Worm (Caenorhabditis elegans) whole organism, young adult: ENCODE data around the gene set-22.

ENCODE experiments used
- B0019.2 ChIP-seq: fragments of 200-800 bp; sonication (Bioruptor generic); conservative IDR thresholded peaks from 2 replicates; pipeline ENCODE4 v1.3.6; 2022; ENCODE audit warnings: missing genetic modification reagents, missing genetic modification characterization, missing compliant biosample characterization
- F22D6.2 ChIP-seq: sonication (generic microtip); optimal IDR thresholded peaks from 2 replicates; lab custom pipeline; 2016; ENCODE audit warnings: mild to moderate bottlenecking, missing genetic modification characterization, missing compliant biosample characterization
- F23B12.7 ChIP-seq: sonication (generic microtip); optimal IDR thresholded peaks from 2 replicates; lab custom pipeline; 2017; ENCODE audit warnings: missing genetic modification characterization, mild to moderate bottlenecking, missing compliant biosample characterization, antibody characterized with exemption, moderate library complexity; ENCODE audit not compliant: insufficient read depth
- F52B5.7 ChIP-seq: sonication (generic microtip); optimal IDR thresholded peaks from 2 replicates; lab custom pipeline; 2016; ENCODE audit warnings: mild to moderate bottlenecking, missing genetic modification characterization, missing compliant biosample characterization
- F57C9.4 ChIP-seq: sonication (generic microtip); optimal IDR thresholded peaks from 2 replicates; lab custom pipeline; 2017; ENCODE audit warnings: mild to moderate bottlenecking, missing genetic modification characterization, missing compliant biosample characterization
- K12H6.12 ChIP-seq: fragments of 200-800 bp; sonication (Bioruptor generic); optimal IDR thresholded peaks from 2 replicates; lab custom pipeline; 2018; ENCODE audit warnings: mild to moderate bottlenecking, missing genetic modification characterization, missing compliant biosample characterization
- Y79H2A.3 ChIP-seq: fragments of 200-800 bp; sonication (Bioruptor generic); conservative IDR thresholded peaks from 2 replicates; pipeline ENCODE4 v1.3.6; 2022; ENCODE audit warnings: missing genetic modification reagents, missing genetic modification characterization, missing compliant biosample characterization
- ZK185.1 ChIP-seq: sonication (generic microtip); optimal IDR thresholded peaks from 2 replicates; lab custom pipeline; 2016; ENCODE audit warnings: mild to moderate bottlenecking, missing genetic modification characterization, missing compliant biosample characterization; ENCODE audit not compliant: poor library complexity, severe bottlenecking
- akir-1 ChIP-seq: fragments of 200-800 bp; sonication (Bioruptor generic); optimal IDR thresholded peaks from 2 replicates; lab custom pipeline; 2018; ENCODE audit warnings: mild to moderate bottlenecking, missing genetic modification characterization, moderate library complexity, missing compliant biosample characterization
- ama-1 ChIP-seq, 3 experiments: fragments of 150-350 bp in 1 of 3; sonication (generic microtip) in 2 of 3; optimal IDR thresholded peaks; 2 replicates each; lab custom pipeline; 2014 to 2018; ENCODE audit warnings: missing biosample characterization in 2 of 3, missing genetic modification characterization in 2 of 3, missing genetic modification reagents in 2 of 3
- attf-6 ChIP-seq: fragments of 200-800 bp; sonication (Bioruptor generic); IDR thresholded peaks from 2 replicates; pipeline ENCODE4 v1.3.6; 2022; ENCODE audit warnings: missing genetic modification reagents, missing genetic modification characterization, missing compliant biosample characterization
- cebp-1 ChIP-seq, 2 experiments: fragments of 200-800 bp in 1 of 2; sonication (Bioruptor generic) in 1 of 2; sonication (generic microtip) in 1 of 2; IDR thresholded peaks in 1 of 2; optimal IDR thresholded peaks in 1 of 2; 2 replicates each; pipeline versions ENCODE4 v1.3.6 to Lab custom; 2017 to 2022; ENCODE audit warnings: missing compliant biosample characterization in 2 of 2, missing genetic modification characterization in 2 of 2, mild to moderate bottlenecking in 1 of 2, missing genetic modification reagents in 1 of 2, moderate library complexity in 1 of 2
- ceh-91 ChIP-seq: fragments of 200-800 bp; sonication (Bioruptor generic); IDR thresholded peaks from 2 replicates; pipeline ENCODE4 v1.3.6; 2022; ENCODE audit warnings: missing genetic modification reagents, missing genetic modification characterization, missing compliant biosample characterization
- chd-7 ChIP-seq: sonication (generic microtip); optimal IDR thresholded peaks from 2 replicates; lab custom pipeline; 2016; ENCODE audit warnings: mild to moderate bottlenecking, missing genetic modification characterization, moderate library complexity, missing compliant biosample characterization
- ekl-4 ChIP-seq: fragments of 200-800 bp; sonication (Bioruptor generic); IDR thresholded peaks from 2 replicates; pipeline ENCODE4 v1.3.6; 2022; ENCODE audit warnings: missing genetic modification reagents, missing genetic modification characterization, missing compliant biosample characterization
- ets-4 ChIP-seq: fragments of 200-800 bp; sonication (Bioruptor generic); optimal IDR thresholded peaks from 2 replicates; lab custom pipeline; 2018; ENCODE audit warnings: mild to moderate bottlenecking, missing genetic modification characterization, missing compliant biosample characterization
- fkh-3 ChIP-seq: sonication (generic microtip); optimal IDR thresholded peaks from 2 replicates; lab custom pipeline; 2016; ENCODE audit warnings: mild to moderate bottlenecking, missing genetic modification characterization, missing compliant biosample characterization
- hlh-12 ChIP-seq: sonication (generic microtip); optimal IDR thresholded peaks from 2 replicates; lab custom pipeline; 2016; ENCODE audit warnings: missing genetic modification characterization, missing compliant biosample characterization
- hmg-1.2 ChIP-seq: fragments of 200-800 bp; sonication (Bioruptor generic); IDR thresholded peaks from 2 replicates; pipeline ENCODE4 v1.3.6; 2022; ENCODE audit warnings: missing genetic modification reagents, missing genetic modification characterization, missing compliant biosample characterization
- hmg-20 ChIP-seq: fragments of 200-800 bp; sonication (Bioruptor generic); IDR thresholded peaks from 2 replicates; pipeline ENCODE4 v1.3.6; 2022; ENCODE audit warnings: missing genetic modification reagents, missing genetic modification characterization, missing compliant biosample characterization
- hrde-1 ChIP-seq: sonication (generic microtip); optimal IDR thresholded peaks from 2 replicates; lab custom pipeline; 2016; ENCODE audit warnings: missing genetic modification characterization, mild to moderate bottlenecking, missing compliant biosample characterization, moderate library complexity, missing genotype, missing genetic modification reagents, borderline replicate concordance
- let-526 ChIP-seq: fragments of 200-800 bp; sonication (Bioruptor generic); IDR thresholded peaks from 2 replicates; pipeline ENCODE4 v1.3.6; 2022; ENCODE audit warnings: missing genetic modification reagents, missing genetic modification characterization, missing compliant biosample characterization
- let-607 ChIP-seq, 2 experiments: fragments of 200-800 bp in 1 of 2; sonication (Bioruptor generic) in 1 of 2; sonication (generic microtip) in 1 of 2; optimal IDR thresholded peaks; 2 replicates each; lab custom pipeline; 2016 to 2018; ENCODE audit warnings: mild to moderate bottlenecking in 2 of 2, missing compliant biosample characterization in 2 of 2, missing genetic modification characterization in 2 of 2, moderate library complexity in 2 of 2, missing genotype in 1 of 2
- lir-1 ChIP-seq: fragments of 200-800 bp; sonication (Bioruptor generic); conservative IDR thresholded peaks from 2 replicates; pipeline ENCODE4 v1.3.6; 2022; ENCODE audit warnings: missing genetic modification reagents, missing genetic modification characterization, missing compliant biosample characterization
- nhr-120 ChIP-seq: fragments of 200-800 bp; sonication (Bioruptor generic); IDR thresholded peaks from 2 replicates; pipeline ENCODE4 v1.3.6; 2022; ENCODE audit warnings: missing genetic modification characterization, missing compliant biosample characterization
- nhr-80 ChIP-seq: sonication (generic microtip); optimal IDR thresholded peaks from 2 replicates; lab custom pipeline; 2016; ENCODE audit warnings: missing genetic modification characterization, missing compliant biosample characterization
- nhr-90 ChIP-seq: sonication (generic microtip); optimal IDR thresholded peaks from 2 replicates; lab custom pipeline; 2016; ENCODE audit warnings: missing genotype, mild to moderate bottlenecking, missing genetic modification characterization, missing compliant biosample characterization
- snpc-1.1 ChIP-seq: sonication (generic microtip); optimal IDR thresholded peaks from 2 replicates; lab custom pipeline; 2017; ENCODE audit warnings: missing genetic modification characterization, mild to moderate bottlenecking, missing compliant biosample characterization, antibody characterized with exemption, moderate library complexity, missing genotype, missing genetic modification reagents; ENCODE audit not compliant: insufficient read depth
- snpc-1.3 ChIP-seq: sonication (generic microtip); optimal IDR thresholded peaks from 2 replicates; lab custom pipeline; 2017; ENCODE audit warnings: missing genetic modification characterization, mild to moderate bottlenecking, missing compliant biosample characterization, antibody characterized with exemption, moderate library complexity, missing genotype, missing genetic modification reagents; ENCODE audit not compliant: insufficient read depth
- snpc-3.4 ChIP-seq: sonication (generic microtip); optimal IDR thresholded peaks from 2 replicates; lab custom pipeline; 2017; ENCODE audit warnings: missing genetic modification characterization, mild to moderate bottlenecking, missing compliant biosample characterization, antibody characterized with exemption, moderate library complexity, missing genotype, missing genetic modification reagents
- sptf-2 ChIP-seq: fragments of 200-800 bp; sonication (Bioruptor generic); optimal IDR thresholded peaks from 2 replicates; lab custom pipeline; 2018; ENCODE audit warnings: mild to moderate bottlenecking, missing genetic modification characterization, missing compliant biosample characterization
- tbp1 ChIP-seq: fragments of 200-800 bp; sonication (Bioruptor generic); optimal IDR thresholded peaks from 2 replicates; lab custom pipeline; 2018; ENCODE audit warnings: mild to moderate bottlenecking, missing genetic modification characterization, missing compliant biosample characterization
- unc-62 ChIP-seq: fragments of 150-350 bp; optimal IDR thresholded peaks from 2 replicates; lab custom pipeline; 2014; ENCODE audit warnings: missing biosample characterization, missing genetic modification reagents, missing genetic modification characterization

The set-22 gene

DNA sequence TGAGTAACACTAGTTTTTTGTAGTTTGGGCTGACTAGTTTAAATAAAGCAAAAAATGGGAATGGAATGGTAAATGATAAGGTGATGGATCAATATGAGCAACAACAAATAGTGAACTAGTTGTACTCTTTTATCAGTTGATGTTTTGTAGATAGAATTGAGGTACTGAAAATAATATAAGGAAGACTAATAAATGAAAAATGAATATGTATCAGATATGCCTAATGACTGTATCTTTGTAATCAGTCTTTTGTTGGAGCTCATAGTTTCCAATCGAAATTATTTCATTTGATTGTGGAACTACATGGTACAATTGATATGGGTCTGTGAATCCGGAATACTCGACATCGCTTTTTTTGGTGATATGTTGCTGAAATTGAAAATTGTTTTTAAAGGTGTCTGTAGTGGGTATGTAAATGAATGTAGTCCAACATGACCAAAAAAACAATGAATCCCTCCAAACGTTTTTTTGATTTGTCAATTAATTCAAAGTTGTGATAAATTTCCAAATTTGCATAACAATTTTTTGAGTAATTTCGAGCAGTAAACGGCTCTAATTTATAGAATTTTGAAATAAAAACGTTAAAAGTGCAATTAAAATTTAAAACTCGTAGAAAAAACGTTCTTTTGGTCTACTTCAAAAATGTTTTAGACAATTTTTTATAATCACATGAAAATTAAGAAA is 26.5 kb upstream of the set-22 start, which contains the start of gene F15H10.12:
Gene F15H10.12 (minus strand): TSS at position 51 of the 684 bp plus-strand sequence.
- no peak for TF ChIP-seq snpc-1.1 (tag; lab: Kevin White, UChicago)
- no peak for TF ChIP-seq B0019.2 (GFP tag; lab: Robert Waterston, UW)
- TF ChIP-seq Y79H2A.3 (GFP tag; lab: Robert Waterston, UW), result no peak
- no peak for TF ChIP-seq sptf-2
- TF ChIP-seq hrde-1, result no peak
- no peak for TF ChIP-seq cebp-1 (GFP tag; IDR thresholded peaks at IDR 0.05; lab: Robert Waterston, UW)
- no peak for TF ChIP-seq cebp-1 (tag; optimal IDR thresholded peaks at IDR 0.05; lab: Kevin White, UChicago)
- no peak for TF ChIP-seq ets-4 (GFP tag; lab: Kevin White, UChicago)
- no peak for TF ChIP-seq F23B12.7 (tag; lab: Kevin White, UChicago)
- TF ChIP-seq F52B5.7, result no peak
- no peak for TF ChIP-seq F57C9.4 (tag; lab: Kevin White, UChicago)
- no peak for TF ChIP-seq F22D6.2
- no peak for TF ChIP-seq ceh-91 (GFP tag; lab: Robert Waterston, UW)
- no peak for TF ChIP-seq nhr-120 (GFP tag; lab: Robert Waterston, UW)

DNA sequence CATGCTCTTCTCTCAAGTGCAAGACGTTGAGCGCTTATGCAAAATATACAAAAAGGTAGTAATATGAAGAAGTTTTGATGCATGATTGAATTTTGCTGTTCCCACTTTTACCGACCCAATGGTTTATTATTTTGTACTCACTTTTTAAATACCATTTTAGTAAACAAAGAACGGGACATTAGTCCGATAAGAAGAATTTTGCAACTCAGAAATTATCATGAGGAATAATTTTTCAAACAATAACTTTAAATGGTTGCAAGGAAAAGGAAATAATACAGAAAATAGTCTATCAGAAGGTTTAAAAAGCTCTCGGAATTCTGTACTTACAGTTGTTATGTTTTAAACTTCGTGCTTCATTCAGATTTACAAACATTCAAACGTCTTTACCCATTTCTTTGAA is 22.1 kb upstream of the set-22 start, which contains the start of gene F15H10.9:
Gene F15H10.9 (minus strand): TSS at position 101 of the 400 bp plus-strand sequence.
- TF ChIP-seq snpc-3.4, result no peak
- no peak for TF ChIP-seq let-607 (tag; optimal IDR thresholded peaks at IDR 0.05; lab: Kevin White, UChicago)

DNA sequence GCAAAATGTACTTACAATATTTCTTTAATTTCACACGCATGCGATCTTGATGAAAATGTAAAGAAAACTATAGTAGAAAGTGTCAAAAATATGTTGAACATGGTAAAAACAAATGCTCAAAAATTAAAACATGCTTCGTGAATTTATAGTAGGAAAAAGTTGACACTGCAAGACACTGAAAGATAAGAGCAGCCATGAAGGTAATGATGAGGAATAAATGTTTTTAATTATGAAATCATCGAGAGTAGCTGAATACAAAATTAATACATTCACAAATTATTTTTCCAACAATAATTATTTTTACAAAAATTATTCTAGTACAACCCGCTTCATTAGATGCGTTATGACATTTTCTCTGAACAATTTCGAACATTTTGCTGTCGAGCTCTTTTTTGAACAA is 19.8 kb upstream of the set-22 start, which contains the start of gene F15H10.10:
Gene F15H10.10 (minus strand): TSS at position 101 of the 400 bp plus-strand sequence.
- TF ChIP-seq fkh-3 (tag; lab: Kevin White, UChicago) (no peak), hlh-12 (tag; lab: Kevin White, UChicago) (no peak), ZK185.1 (tag; lab: Kevin White, UChicago) (no peak), akir-1 (GFP tag; lab: Kevin White, UChicago) (no peak), K12H6.12 (no peak), let-607 (tag; optimal IDR thresholded peaks at IDR 0.05; lab: Kevin White, UChicago) (no peak), nhr-80 (tag; lab: Kevin White, UChicago) (no peak), hmg-1.2 (GFP tag; lab: Robert Waterston, UW) (no peak), hmg-20 (GFP tag; lab: Robert Waterston, UW) (no peak), sptf-2 (no peak), lir-1 (GFP tag; lab: Robert Waterston, UW) (no peak), chd-7 (tag; lab: Kevin White, UChicago) (no peak), ekl-4 (GFP tag; lab: Robert Waterston, UW) (no peak), attf-6 (GFP tag; lab: Robert Waterston, UW) (no peak), unc-62 (no peak), tbp1 (GFP tag; lab: Kevin White, UChicago) (no peak), ama-1 (optimal IDR thresholded peaks at IDR 0.05; lab: Kevin White, UChicago) (no peak), ama-1 (GFP tag; optimal IDR thresholded peaks at IDR 0.05; lab: Kevin White, UChicago) (no peak), let-526 (GFP tag; lab: Robert Waterston, UW) (no peak), snpc-1.3 (tag; lab: Kevin White, UChicago) (no peak), nhr-90 (tag; lab: Kevin White, UChicago) (no peak)
